Fruit fly (Drosophila melanogaster): ENCODE measurements around the gene CG15498.

CG15498 gene

DNA sequence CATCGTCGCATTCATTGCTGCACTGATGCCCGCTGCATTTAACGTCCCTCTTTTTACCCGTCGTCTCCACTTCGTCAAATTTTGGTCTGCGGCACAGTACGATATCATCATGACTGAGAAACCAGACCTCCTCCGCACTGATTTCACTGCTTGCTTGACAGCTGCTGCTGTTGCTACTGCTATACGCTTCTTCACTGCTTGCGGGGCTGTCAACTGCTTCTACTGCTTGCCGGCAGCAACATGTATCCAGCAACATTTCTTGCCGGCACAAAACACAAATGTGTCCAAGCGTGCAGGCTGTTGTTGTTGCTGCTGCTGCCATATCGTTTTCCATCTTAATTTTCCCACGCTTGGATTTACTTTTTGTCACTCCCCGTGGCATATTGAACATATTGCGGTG, 11.1 kb upstream of the CG15498 start:
- TF ChIP-seq h (optimal IDR thresholded peaks at IDR 0.05): no peak
- TF ChIP-seq Sin3A (optimal IDR thresholded peaks at IDR 0.05): no peak
- TF ChIP-seq ttk (optimal IDR thresholded peaks at IDR 0.05): no peak
- no peak for TF ChIP-seq Myc (optimal IDR thresholded peaks at IDR 0.05)
- TF ChIP-seq insv (optimal IDR thresholded peaks at IDR 0.05): no peak
- TF ChIP-seq psq (optimal IDR thresholded peaks at IDR 0.05): no peak

DNA sequence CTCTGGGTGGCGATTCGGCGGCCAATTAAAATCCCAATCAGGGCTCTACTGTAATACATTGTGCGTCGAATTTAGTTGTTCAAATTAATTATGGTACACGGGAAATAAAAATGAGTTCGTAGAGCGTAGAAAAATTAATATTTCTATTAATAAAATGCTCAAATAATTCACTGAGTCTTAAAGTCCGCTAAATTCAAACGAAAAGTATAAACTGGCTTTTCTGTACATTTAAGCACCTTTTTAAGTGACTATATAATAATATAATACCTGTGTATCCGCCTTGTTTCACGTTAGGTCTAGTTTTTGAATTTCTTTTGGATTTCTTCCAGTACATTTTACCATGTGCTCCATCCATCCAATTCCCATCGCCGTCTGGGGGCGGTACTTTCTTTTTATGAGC, 2.2 kb downstream of the CG15498 start:
- no peak for TF ChIP-seq ttk (optimal IDR thresholded peaks at IDR 0.05)
- no peak for TF ChIP-seq h (optimal IDR thresholded peaks at IDR 0.05)
- TF ChIP-seq psq (optimal IDR thresholded peaks at IDR 0.05): no peak
- no peak for TF ChIP-seq Myc (optimal IDR thresholded peaks at IDR 0.05)

dm6 chr3R:21566367-21566766, 2.6 kb downstream of the CG15498 start:
- TF ChIP-seq ttk (optimal IDR thresholded peaks at IDR 0.05) (no peak), insv (optimal IDR thresholded peaks at IDR 0.05) (no peak), psq (optimal IDR thresholded peaks at IDR 0.05) (no peak), h (optimal IDR thresholded peaks at IDR 0.05) (no peak), Myc (optimal IDR thresholded peaks at IDR 0.05) (no peak), Sin3A (optimal IDR thresholded peaks at IDR 0.05) (no peak)

- TF ChIP-seq h (optimal IDR thresholded peaks at IDR 0.05) (no peak), Sin3A (optimal IDR thresholded peaks at IDR 0.05) (no peak), insv (optimal IDR thresholded peaks at IDR 0.05) (no peak), Myc (optimal IDR thresholded peaks at IDR 0.05) (no peak), psq (optimal IDR thresholded peaks at IDR 0.05) (no peak), ttk (optimal IDR thresholded peaks at IDR 0.05) (no peak)
Observed at dm6 chr3R:21563306-21563705, 5.6 kb downstream of the CG15498 start.

- no peak for TF ChIP-seq insv (optimal IDR thresholded peaks at IDR 0.05)
- TF ChIP-seq ttk (optimal IDR thresholded peaks at IDR 0.05): no peak
- TF ChIP-seq Myc (optimal IDR thresholded peaks at IDR 0.05): no peak
- no peak for TF ChIP-seq Sin3A (optimal IDR thresholded peaks at IDR 0.05)
- no peak for TF ChIP-seq psq (optimal IDR thresholded peaks at IDR 0.05)
- no peak for TF ChIP-seq h (optimal IDR thresholded peaks at IDR 0.05)
Observed at dm6 chr3R:21561427-21561872, 7.5 kb downstream of the CG15498 start.

dm6 chr3R:21557884-21558283, 11.1 kb downstream of the CG15498 start:
- no peak for TF ChIP-seq Sin3A (optimal IDR thresholded peaks at IDR 0.05)
- TF ChIP-seq insv (optimal IDR thresholded peaks at IDR 0.05): no peak
- no peak for TF ChIP-seq psq (optimal IDR thresholded peaks at IDR 0.05)
- TF ChIP-seq ttk (optimal IDR thresholded peaks at IDR 0.05): no peak
- no peak for TF ChIP-seq Myc (optimal IDR thresholded peaks at IDR 0.05)
- TF ChIP-seq h (optimal IDR thresholded peaks at IDR 0.05): no peak

- TF ChIP-seq Sin3A (optimal IDR thresholded peaks at IDR 0.05): no peak
- no peak for TF ChIP-seq psq (optimal IDR thresholded peaks at IDR 0.05)
- TF ChIP-seq ttk (optimal IDR thresholded peaks at IDR 0.05): no peak
- TF ChIP-seq h (optimal IDR thresholded peaks at IDR 0.05): no peak
- TF ChIP-seq insv (optimal IDR thresholded peaks at IDR 0.05): no peak
- TF ChIP-seq Myc (optimal IDR thresholded peaks at IDR 0.05): no peak
Observed at dm6 chr3R:21557052-21557451, 11.9 kb downstream of the CG15498 start, which contains the start of gene slou. slou (minus strand) TSS chr3R:21557182.

dm6 chr3R:21551565-21551964, 17.4 kb downstream of the CG15498 start:
- TF ChIP-seq h (optimal IDR thresholded peaks at IDR 0.05) (no peak), insv (optimal IDR thresholded peaks at IDR 0.05) (no peak)

DNA sequence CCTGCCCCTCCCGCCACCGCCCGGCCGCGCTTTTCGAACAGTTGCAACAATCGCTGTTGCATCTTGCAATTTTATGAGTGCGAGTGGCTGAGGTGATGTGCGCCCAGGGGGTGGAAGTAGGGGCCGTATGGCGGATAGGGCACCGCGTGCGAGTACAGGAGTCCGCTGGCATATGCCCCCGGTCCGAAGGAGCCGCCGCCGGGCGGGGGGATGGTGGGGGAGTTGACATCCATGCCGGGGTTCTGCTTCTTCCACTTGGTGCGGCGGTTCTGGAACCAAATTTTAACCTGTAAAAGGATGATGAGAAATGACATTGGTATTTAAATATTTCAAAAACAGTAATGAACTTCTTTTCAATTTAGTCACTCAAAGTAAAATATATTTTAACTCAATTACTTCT, 20.0 kb downstream of the CG15498 start:
- TF ChIP-seq Myc (optimal IDR thresholded peaks at IDR 0.05) (no peak), insv (optimal IDR thresholded peaks at IDR 0.05) (no peak), ttk (optimal IDR thresholded peaks at IDR 0.05) (no peak), h (optimal IDR thresholded peaks at IDR 0.05) (no peak), Sin3A (optimal IDR thresholded peaks at IDR 0.05) (no peak), psq (optimal IDR thresholded peaks at IDR 0.05) (no peak)

dm6 chr3R:21544107-21544506, 24.8 kb downstream of the CG15498 start:
- no peak for TF ChIP-seq insv (optimal IDR thresholded peaks at IDR 0.05)
- no peak for TF ChIP-seq Myc (optimal IDR thresholded peaks at IDR 0.05)
- TF ChIP-seq ttk (optimal IDR thresholded peaks at IDR 0.05): no peak
- TF ChIP-seq h (optimal IDR thresholded peaks at IDR 0.05): no peak
- no peak for TF ChIP-seq psq (optimal IDR thresholded peaks at IDR 0.05)
- no peak for TF ChIP-seq Sin3A (optimal IDR thresholded peaks at IDR 0.05)

DNA sequence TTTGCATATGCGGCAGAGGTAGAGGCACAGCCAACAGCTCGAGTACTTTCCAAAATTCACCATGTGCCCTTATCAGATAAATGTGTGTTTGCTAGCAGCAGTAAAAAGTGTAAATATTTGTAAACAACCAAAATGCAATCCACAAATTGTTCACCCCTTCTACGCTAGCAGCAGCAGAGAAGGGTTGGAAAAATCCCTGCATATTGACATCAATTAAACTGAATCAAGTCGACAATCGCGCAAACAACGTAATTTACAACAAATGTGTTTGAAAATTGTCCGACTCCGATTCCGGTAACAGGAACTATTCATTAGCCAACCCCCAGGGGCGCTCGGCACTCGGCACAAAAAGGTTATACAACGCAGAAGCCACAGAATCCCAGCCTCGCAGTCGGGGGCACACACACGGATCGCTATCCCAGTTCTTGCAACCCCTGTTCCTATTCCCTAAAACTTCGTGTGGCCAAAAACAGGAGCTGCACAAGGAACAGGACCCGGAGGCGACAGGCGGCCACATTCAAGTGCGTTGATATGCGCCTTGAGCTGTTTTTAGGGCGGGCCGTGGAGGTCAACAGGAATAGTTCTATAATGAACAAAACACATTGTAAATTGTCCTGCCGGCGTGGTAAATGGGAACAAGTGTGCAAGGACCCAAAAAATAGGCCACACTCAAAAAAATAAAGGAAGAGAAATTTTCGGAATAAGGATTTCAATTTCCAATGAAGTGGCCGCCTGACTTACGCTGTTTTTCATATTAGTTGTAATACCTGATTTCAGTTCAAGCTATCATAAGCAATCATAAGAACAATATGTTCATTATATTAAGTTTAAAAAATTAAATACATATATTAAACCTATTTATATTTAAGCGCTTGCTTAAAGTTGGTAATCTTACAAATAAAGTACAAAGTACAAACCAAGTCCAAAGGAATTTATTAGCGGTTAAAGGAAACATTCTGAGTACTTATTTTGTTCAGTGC, 34.0 kb downstream of the CG15498 start:
- no peak for TF ChIP-seq h (optimal IDR thresholded peaks at IDR 0.05)

dm6 chr3R:21534256-21534655, 34.7 kb downstream of the CG15498 start:
- no peak for TF ChIP-seq Sin3A (optimal IDR thresholded peaks at IDR 0.05)
- no peak for TF ChIP-seq h (optimal IDR thresholded peaks at IDR 0.05)
- TF ChIP-seq Myc (optimal IDR thresholded peaks at IDR 0.05): no peak
- no peak for TF ChIP-seq ttk (optimal IDR thresholded peaks at IDR 0.05)
- no peak for TF ChIP-seq psq (optimal IDR thresholded peaks at IDR 0.05)
- no peak for TF ChIP-seq insv (optimal IDR thresholded peaks at IDR 0.05)

- TF ChIP-seq h (optimal IDR thresholded peaks at IDR 0.05): no peak
Observed at dm6 chr3R:21528529-21528928, 40.4 kb downstream of the CG15498 start.
